Fruit fly (Drosophila melanogaster) whole organism, embryonic: ENCODE data around the gene fkh.

Source experiments
- ATbp ChIP-seq: fragments of 200-800 bp; sonication (Bioruptor generic); optimal IDR thresholded peaks from 2 replicates; lab custom pipeline; 2017; ENCODE audit warnings: missing biosample characterization, mild to moderate bottlenecking, missing genetic modification characterization, missing genetic modification reagents
- Adf1 ChIP-seq: fragments of 200-800 bp; sonication (Bioruptor generic); IDR thresholded peaks from 2 replicates; pipeline ENCODE4 v1.3.6; 2022; ENCODE audit warnings: missing biosample characterization, missing genetic modification characterization
- Asciz ChIP-seq: fragments of 200-800 bp; sonication (Bioruptor generic); optimal IDR thresholded peaks from 2 replicates; lab custom pipeline; 2017; ENCODE audit warnings: missing biosample characterization, mild to moderate bottlenecking, missing genetic modification characterization, missing genetic modification reagents
- Bteb2 ChIP-seq: fragments of 200-800 bp; sonication (Bioruptor generic); optimal IDR thresholded peaks from 2 replicates; lab custom pipeline; 2016; ENCODE audit warnings: missing biosample characterization, missing genetic modification characterization
- CG1024 ChIP-seq: fragments of 200-800 bp; sonication (Bioruptor generic); IDR thresholded peaks from 2 replicates; pipeline ENCODE4 v1.3.6; 2022; ENCODE audit warnings: missing biosample characterization, missing genetic modification characterization
- CG12071 ChIP-seq: fragments of 200-800 bp; sonication (Bioruptor generic); optimal IDR thresholded peaks from 3 replicates; lab custom pipeline; 2018; ENCODE audit warnings: missing biosample characterization, mild to moderate bottlenecking, missing genetic modification characterization
- CG12391 ChIP-seq: fragments of 200-800 bp; sonication (Bioruptor generic); optimal IDR thresholded peaks from 3 replicates; lab custom pipeline; 2018; ENCODE audit warnings: missing biosample characterization, mild to moderate bottlenecking, missing genetic modification characterization, moderate library complexity
- CG13624 ChIP-seq: fragments of 200-800 bp; sonication (Bioruptor generic); optimal IDR thresholded peaks from 2 replicates; lab custom pipeline; 2016; ENCODE audit warnings: missing biosample characterization, missing genetic modification characterization
- CG13894 ChIP-seq: fragments of 200-800 bp; sonication (Bioruptor generic); optimal IDR thresholded peaks from 3 replicates; lab custom pipeline; 2018; ENCODE audit warnings: missing biosample characterization, mild to moderate bottlenecking, missing genetic modification characterization, moderate library complexity
- CG14860 ChIP-seq: fragments of 200-800 bp; sonication (Bioruptor generic); IDR thresholded peaks from 3 replicates; pipeline ENCODE4 v1.3.6; 2022; ENCODE audit warnings: missing biosample characterization, missing genetic modification characterization; ENCODE audit not compliant: partially characterized antibody
- CG14965 ChIP-seq: fragments of 200-800 bp; sonication (Bioruptor generic); optimal IDR thresholded peaks from 2 replicates; lab custom pipeline; 2016; ENCODE audit warnings: missing biosample characterization, missing genetic modification characterization, borderline replicate concordance
- CG15011 ChIP-seq: fragments of 200-800 bp; sonication (Bioruptor generic); optimal IDR thresholded peaks from 3 replicates; lab custom pipeline; 2018; ENCODE audit warnings: missing biosample characterization, mild to moderate bottlenecking, missing genetic modification characterization
- CG15269 ChIP-seq: fragments of 200-800 bp; sonication (Bioruptor generic); optimal IDR thresholded peaks from 2 replicates; lab custom pipeline; 2018; ENCODE audit warnings: missing biosample characterization, mild to moderate bottlenecking, missing genetic modification characterization, moderate library complexity
- CG18011 ChIP-seq: fragments of 200-800 bp; sonication (Bioruptor generic); optimal IDR thresholded peaks from 2 replicates; lab custom pipeline; 2017; ENCODE audit warnings: missing biosample characterization, missing genetic modification characterization, mild to moderate bottlenecking, moderate library complexity, missing genotype
- CG2120 ChIP-seq: fragments of 200-800 bp; sonication (Bioruptor generic); optimal IDR thresholded peaks from 3 replicates; lab custom pipeline; 2016; ENCODE audit warnings: missing biosample characterization, missing genetic modification characterization
- CG2875 ChIP-seq: fragments of 200-800 bp; sonication (Bioruptor generic); optimal IDR thresholded peaks from 2 replicates; lab custom pipeline; 2017; ENCODE audit warnings: missing biosample characterization, mild to moderate bottlenecking, missing genetic modification characterization, missing genetic modification reagents
- CG30403 ChIP-seq: fragments of 200-800 bp; sonication (Bioruptor generic); optimal IDR thresholded peaks from 3 replicates; lab custom pipeline; 2016; ENCODE audit warnings: missing biosample characterization, missing genetic modification characterization
- CG31365 ChIP-seq: fragments of 200-800 bp; sonication (Bioruptor generic); optimal IDR thresholded peaks from 2 replicates; lab custom pipeline; 2018; ENCODE audit warnings: missing biosample characterization, mild to moderate bottlenecking, missing genetic modification characterization
- CG34376 ChIP-seq: fragments of 200-800 bp; sonication (Bioruptor generic); optimal IDR thresholded peaks from 2 replicates; lab custom pipeline; 2018; ENCODE audit warnings: missing biosample characterization, mild to moderate bottlenecking, missing genetic modification characterization
- CG5180 ChIP-seq: fragments of 200-800 bp; sonication (Bioruptor generic); optimal IDR thresholded peaks from 3 replicates; lab custom pipeline; 2017; ENCODE audit warnings: missing biosample characterization, missing genetic modification characterization, mild to moderate bottlenecking, moderate library complexity, missing genetic modification reagents
- CG5245 ChIP-seq: fragments of 200-800 bp; sonication (Bioruptor generic); optimal IDR thresholded peaks from 3 replicates; lab custom pipeline; 2016; ENCODE audit warnings: missing biosample characterization, missing genetic modification characterization
- CG6689 ChIP-seq: fragments of 200-800 bp; sonication (Bioruptor generic); IDR thresholded peaks from 2 replicates; pipeline ENCODE4 v1.3.6; 2022; ENCODE audit warnings: missing biosample characterization, missing genetic modification characterization
- CG6854 ChIP-seq: fragments of 200-800 bp; sonication (Bioruptor generic); optimal IDR thresholded peaks from 3 replicates; lab custom pipeline; 2017; ENCODE audit warnings: missing biosample characterization, mild to moderate bottlenecking, missing genetic modification characterization
- CG7372 ChIP-seq: fragments of 200-800 bp; sonication (Bioruptor generic); IDR thresholded peaks from 2 replicates; pipeline ENCODE4 v1.3.6; 2022; ENCODE audit warnings: missing biosample characterization, missing genetic modification characterization
- CG8359 ChIP-seq: fragments of 200-800 bp; sonication (Bioruptor generic); optimal IDR thresholded peaks from 2 replicates; lab custom pipeline; 2017; ENCODE audit warnings: missing biosample characterization, mild to moderate bottlenecking, missing genetic modification characterization, borderline replicate concordance
- CG8944 ChIP-seq: fragments of 200-800 bp; sonication (Bioruptor generic); optimal IDR thresholded peaks from 3 replicates; lab custom pipeline; 2016; ENCODE audit warnings: missing biosample characterization, missing genetic modification characterization
- D19A ChIP-seq: fragments of 200-800 bp; optimal IDR thresholded peaks from 3 replicates; lab custom pipeline; 2019; ENCODE audit warnings: missing biosample characterization, mild to moderate bottlenecking, missing genetic modification characterization, moderate library complexity
- Ets97D ChIP-seq: fragments of 200-800 bp; sonication (Bioruptor generic); optimal IDR thresholded peaks from 3 replicates; lab custom pipeline; 2016; ENCODE audit warnings: missing biosample characterization, missing genetic modification characterization
- Fer2 ChIP-seq: fragments of 200-800 bp; sonication (Bioruptor generic); optimal IDR thresholded peaks from 2 replicates; lab custom pipeline; 2018; ENCODE audit warnings: missing biosample characterization, mild to moderate bottlenecking, missing genetic modification characterization, moderate library complexity
- Hand ChIP-seq: fragments of 200-800 bp; sonication (Bioruptor generic); optimal IDR thresholded peaks from 2 replicates; lab custom pipeline; 2017; ENCODE audit warnings: mild to moderate bottlenecking, missing biosample characterization, missing genetic modification reagents, missing genetic modification characterization
- Lim3 ChIP-seq: fragments of 200-800 bp; sonication (Bioruptor generic); IDR thresholded peaks from 2 replicates; pipeline ENCODE4 v1.3.6; 2022; ENCODE audit warnings: missing biosample characterization, missing genetic modification characterization
- MESR4 ChIP-seq: fragments of 200-800 bp; sonication (Bioruptor generic); optimal IDR thresholded peaks from 2 replicates; lab custom pipeline; 2018; ENCODE audit warnings: missing biosample characterization, mild to moderate bottlenecking, missing genetic modification characterization, moderate library complexity
- Max ChIP-seq: fragments of 200-800 bp; sonication (Bioruptor generic); optimal IDR thresholded peaks from 2 replicates; lab custom pipeline; 2016; ENCODE audit warnings: missing biosample characterization, mild to moderate bottlenecking, missing genetic modification characterization
- Med ChIP-seq: fragments of 200-800 bp; sonication (Bioruptor generic); peaks from one replicate; lab custom pipeline; 2016; ENCODE audit warnings: missing biosample characterization, missing genetic modification characterization, mild to moderate bottlenecking, inconsistent platforms, moderate library complexity
- Mrtf ChIP-seq: fragments of 200-800 bp; sonication (Bioruptor generic); IDR thresholded peaks from 3 replicates; pipeline ENCODE4 v1.3.6; 2022; ENCODE audit warnings: missing biosample characterization, missing genetic modification characterization
- NFAT ChIP-seq: fragments of 200-800 bp; sonication (Bioruptor generic); IDR thresholded peaks from 2 replicates; pipeline ENCODE4 v1.3.6; 2022; ENCODE audit warnings: missing biosample characterization, missing genetic modification characterization
- Neu2 ChIP-seq: fragments of 200-800 bp; sonication (Bioruptor generic); optimal IDR thresholded peaks from 3 replicates; lab custom pipeline; 2016; ENCODE audit warnings: missing biosample characterization, missing genetic modification characterization, borderline replicate concordance
- PHDP ChIP-seq: fragments of 200-800 bp; sonication (Bioruptor generic); optimal IDR thresholded peaks from 3 replicates; lab custom pipeline; 2018; ENCODE audit warnings: missing biosample characterization, mild to moderate bottlenecking, missing genetic modification characterization, moderate library complexity
- Ptx1 ChIP-seq: fragments of 200-800 bp; sonication (Bioruptor generic); IDR thresholded peaks from 2 replicates; pipeline ENCODE4 v1.3.6; 2022; ENCODE audit warnings: missing biosample characterization, missing genetic modification characterization
- cwo ChIP-seq: fragments of 200-800 bp; sonication (Bioruptor generic); optimal IDR thresholded peaks from 3 replicates; lab custom pipeline; 2017; ENCODE audit warnings: missing biosample characterization, missing genetic modification characterization, mild to moderate bottlenecking, moderate library complexity, missing genetic modification reagents
- disco-r ChIP-seq: fragments of 200-800 bp; sonication (Bioruptor generic); optimal IDR thresholded peaks from 2 replicates; lab custom pipeline; 2016; ENCODE audit warnings: missing biosample characterization, missing genetic modification characterization
- fd96Cb ChIP-seq: fragments of 200-800 bp; sonication (Bioruptor generic); optimal IDR thresholded peaks from 2 replicates; lab custom pipeline; 2018; ENCODE audit warnings: missing biosample characterization, mild to moderate bottlenecking, missing genetic modification characterization, moderate library complexity
- her ChIP-seq: fragments of 200-800 bp; sonication (Bioruptor generic); optimal IDR thresholded peaks from 2 replicates; lab custom pipeline; 2016; ENCODE audit warnings: missing biosample characterization, missing genetic modification characterization
- insv ChIP-seq, 2 experiments: fragments of 200-800 bp; sonication (Bioruptor generic); optimal IDR thresholded peaks; 3 replicates each; lab custom pipeline; 2016 to 2018; ENCODE audit warnings: missing biosample characterization in 2 of 2, missing genetic modification characterization in 2 of 2
- jigr1 ChIP-seq: fragments of 200-800 bp; sonication (Bioruptor generic); IDR thresholded peaks from 3 replicates; pipeline ENCODE4 v1.3.6; 2022; ENCODE audit warnings: missing biosample characterization, missing genetic modification characterization
- kay ChIP-seq: fragments of 200-800 bp; sonication (Bioruptor generic); optimal IDR thresholded peaks from 2 replicates; lab custom pipeline; 2016; ENCODE audit warnings: missing biosample characterization, missing genetic modification characterization
- odd ChIP-seq: fragments of 200-800 bp; sonication (Bioruptor generic); optimal IDR thresholded peaks from 2 replicates; lab custom pipeline; 2017; ENCODE audit warnings: missing biosample characterization, mild to moderate bottlenecking, missing genetic modification characterization
- pum ChIP-seq: fragments of 200-800 bp; sonication (Bioruptor generic); optimal IDR thresholded peaks from 2 replicates; lab custom pipeline; 2016; ENCODE audit warnings: missing biosample characterization, missing genetic modification characterization
- tio ChIP-seq: fragments of 200-800 bp; sonication (Bioruptor generic); optimal IDR thresholded peaks from 2 replicates; lab custom pipeline; 2017; ENCODE audit warnings: missing biosample characterization, missing genetic modification characterization, inconsistent platforms
- ttk ChIP-seq: fragments of 200-800 bp; sonication (Bioruptor generic); IDR thresholded peaks from 2 replicates; pipeline ENCODE4 v2.1.2; 2022; ENCODE audit warnings: missing biosample characterization, missing genetic modification characterization

fkh gene

DNA sequence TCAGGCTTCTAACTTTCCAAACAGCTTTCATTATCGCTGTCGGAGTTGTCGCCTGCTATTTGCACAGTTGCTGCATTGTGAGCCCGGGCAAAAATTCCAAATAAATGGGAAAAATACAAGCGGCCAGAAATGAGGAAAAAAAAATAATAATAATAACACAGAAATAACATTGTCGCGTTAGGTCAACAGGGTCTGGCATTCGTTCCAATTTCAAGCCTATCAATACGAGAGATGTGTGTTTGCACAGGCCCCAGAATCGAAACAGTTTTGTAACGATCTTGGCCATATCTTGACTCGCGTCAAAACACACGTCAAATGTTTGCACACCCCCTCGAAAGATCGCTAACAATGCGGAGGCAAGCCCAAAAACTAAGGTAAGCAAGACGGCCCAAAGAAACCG lies 28.7 kb downstream of the fkh start (continued):
- TF ChIP-seq Fer2 (tag; lab: Kevin White, UChicago) (peak; percentile 26), CG15011 (GFP tag; lab: Kevin White, UChicago) (peak; percentile 64), D19A (tag; lab: Kevin White, UChicago) (no peak), Med (GFP tag; lab: Kevin White, UChicago) (peak; percentile 88), CG14965 (GFP tag; lab: Kevin White, UChicago) (no peak), CG1024 (GFP tag; lab: Robert Waterston, UW) (peak; percentile 57; the same call in 1 of the 2 replicates), kay (GFP tag; lab: Kevin White, UChicago) (no peak), CG8359 (peak; percentile 6), Bteb2 (no peak), her (GFP tag; lab: Kevin White, UChicago) (peak; percentile 5), PHDP (tag; lab: Kevin White, UChicago) (peak; percentile 30), CG34376 (GFP tag; lab: Kevin White, UChicago) (no peak), CG6689 (GFP tag; lab: Robert Waterston, UW) (peak; percentile 37; the same call in 1 of the 2 replicates), CG5180 (GFP tag; lab: Kevin White, UChicago) (no peak), CG13894 (peak; percentile 7), jigr1 (GFP tag; lab: Robert Waterston, UW) (no peak), CG7372 (GFP tag; lab: Robert Waterston, UW) (no peak), CG30403 (GFP tag; lab: Kevin White, UChicago) (no peak), ATbp (GFP tag; lab: Kevin White, UChicago) (peak; percentile 70), CG5245 (GFP tag; lab: Kevin White, UChicago) (no peak), Ptx1 (GFP tag; lab: Robert Waterston, UW) (no peak), CG14860 (no peak), ttk (GFP tag; lab: Robert Waterston, UW) (no peak), CG2875 (GFP tag; lab: Kevin White, UChicago) (peak; percentile 49), Neu2 (no peak), CG18011 (GFP tag; lab: Kevin White, UChicago) (no peak), CG15269 (tag; lab: Kevin White, UChicago) (peak; percentile 13), CG8944 (GFP tag; lab: Kevin White, UChicago) (no peak), Hand (peak; percentile 9), CG6854 (GFP tag; lab: Kevin White, UChicago) (peak; percentile 17), odd (peak; percentile 50), CG12391 (tag; lab: Kevin White, UChicago) (no peak), CG13624 (GFP tag; lab: Kevin White, UChicago) (peak; percentile 1), pum (GFP tag; lab: Kevin White, UChicago) (no peak), disco-r (GFP tag; lab: Kevin White, UChicago) (no peak), Adf1 (no peak), cwo (peak; percentile 24), insv (GFP tag; optimal IDR thresholded peaks at IDR 0.05; lab: Kevin White, UChicago) (peak in 1 of 2 experiments; percentile 18), CG12071 (peak; percentile 37), Mrtf (GFP tag; lab: Robert Waterston, UW) (0 out of 3 replicates have a peak, but pooled peaks have one; percentile 9), Ets97D (no peak), Asciz (GFP tag; lab: Kevin White, UChicago) (peak; percentile 67), tio (GFP tag; lab: Kevin White, UChicago) (no peak), CG2120 (GFP tag; lab: Kevin White, UChicago) (peak; percentile 55), Max (GFP tag; lab: Kevin White, UChicago) (no peak), NFAT (GFP tag; lab: Robert Waterston, UW) (0 out of 2 replicates have a peak, but pooled peaks have one; percentile 8), fd96Cb (tag; lab: Kevin White, UChicago) (no peak), CG31365 (tag; lab: Kevin White, UChicago) (no peak), MESR4 (GFP tag; lab: Kevin White, UChicago) (no peak), Lim3 (GFP tag; lab: Robert Waterston, UW) (no peak)
